Worm (Caenorhabditis elegans): ENCODE data around the gene pup-2.

- TF ChIP-seq W03F9.2 (tag; optimal IDR thresholded peaks at IDR 0.05) = no peak
- TF ChIP-seq him-1 (tag; optimal IDR thresholded peaks at IDR 0.05) = no peak
- TF ChIP-seq dao-5 (tag; optimal IDR thresholded peaks at IDR 0.05) = no peak
These were observed 5.1 kb upstream of the pup-2 start for ce11 chrIII:5180588-5180987.
